Worm (Caenorhabditis elegans): Measurements from ENCODE around the gene K08C7.4.

ce11 chrIV:10706090-10706489 lies 25.8 kb upstream of the K08C7.4 start, which contains the start of gene R102.6:
- TF ChIP-seq unc-39 (tag; optimal IDR thresholded peaks at IDR 0.05) = no peak
- TF ChIP-seq ces-1 (GFP tag; optimal IDR thresholded peaks at IDR 0.05) = no peak

All from whole organism, mixed stage, embryonic.